Worm (Caenorhabditis elegans) whole organism, L4 larva: ENCODE measurements around the gene Y49F6B.20.

Experiments
- D1046.2 ChIP-seq: fragments of 200-800 bp; sonication (Bioruptor generic); IDR thresholded peaks from 2 replicates; pipeline ENCODE4 v1.3.6; 2022; ENCODE audit warnings: missing genetic modification characterization, missing compliant biosample characterization
- T20F7.1 ChIP-seq: fragments of 200-800 bp; sonication (Bioruptor generic); optimal IDR thresholded peaks from 2 replicates; lab custom pipeline; 2018; ENCODE audit warnings: mild to moderate bottlenecking, missing genetic modification characterization, missing compliant biosample characterization
- Y48G9A.11 ChIP-seq: fragments of 200-800 bp; sonication (Bioruptor generic); IDR thresholded peaks from 2 replicates; pipeline ENCODE4 v1.3.6; 2022; ENCODE audit warnings: missing genetic modification reagents, missing genetic modification characterization, missing compliant biosample characterization
- Y5F2A.4 ChIP-seq: fragments of 200-800 bp; sonication (Bioruptor generic); optimal IDR thresholded peaks from 2 replicates; lab custom pipeline; 2018; ENCODE audit warnings: mild to moderate bottlenecking, missing genetic modification characterization, missing compliant biosample characterization
- ZK337.2 ChIP-seq: fragments of 200-800 bp; sonication (Bioruptor generic); IDR thresholded peaks from 2 replicates; pipeline ENCODE4 v1.3.6; 2022; ENCODE audit warnings: missing genetic modification reagents, missing genetic modification characterization, missing compliant biosample characterization
- aha-1 ChIP-seq: fragments of 150-350 bp; peaks from one replicate; lab custom pipeline; 2014; ENCODE audit warnings: missing biosample characterization, missing genetic modification characterization
- ama-1 ChIP-seq: fragments of 150-350 bp; optimal IDR thresholded peaks from 2 replicates; lab custom pipeline; 2014; ENCODE audit warnings: inconsistent platforms, mixed read lengths
- ceh-32 ChIP-seq: sonication (generic microtip); optimal IDR thresholded peaks from 2 replicates; lab custom pipeline; 2016; ENCODE audit warnings: mild to moderate bottlenecking, missing genetic modification characterization, missing compliant biosample characterization; ENCODE audit not compliant: poor library complexity
- ceh-44 ChIP-seq: fragments of 200-800 bp; sonication (Bioruptor generic); IDR thresholded peaks from 2 replicates; pipeline ENCODE4 v1.3.6; 2022; ENCODE audit warnings: missing genetic modification reagents, missing genetic modification characterization, missing compliant biosample characterization
- ceh-62 ChIP-seq: sonication (generic microtip); optimal IDR thresholded peaks from 2 replicates; lab custom pipeline; 2017; ENCODE audit warnings: missing biosample characterization, missing genetic modification characterization
- cey-2 ChIP-seq: sonication (generic microtip); optimal IDR thresholded peaks from 3 replicates; lab custom pipeline; 2017; ENCODE audit warnings: missing genetic modification characterization, mild to moderate bottlenecking, missing compliant biosample characterization, antibody characterized with exemption, borderline replicate concordance; ENCODE audit not compliant: insufficient read depth
- daf-16 ChIP-seq, 3 experiments: sonication (generic microtip); optimal IDR thresholded peaks; 2 replicates each; lab custom pipeline; 2016 to 2017; ENCODE audit warnings: missing genetic modification characterization in 3 of 3, missing genetic modification reagents in 3 of 3, mild to moderate bottlenecking in 2 of 3, missing compliant biosample characterization in 2 of 3, missing biosample characterization in 1 of 3, moderate library complexity in 1 of 3
- daf-19 ChIP-seq: fragments of 200-800 bp; sonication (Bioruptor generic); conservative IDR thresholded peaks from 2 replicates; pipeline ENCODE4 v1.3.6; 2022; ENCODE audit warnings: missing genetic modification characterization, missing compliant biosample characterization
- daf-8 ChIP-seq: fragments of 200-800 bp; sonication (Bioruptor generic); IDR thresholded peaks from 2 replicates; pipeline ENCODE4 v1.3.6; 2022; ENCODE audit warnings: missing genetic modification characterization, missing compliant biosample characterization
- dmd-6 ChIP-seq: fragments of 200-800 bp; sonication (Bioruptor generic); IDR thresholded peaks from 2 replicates; pipeline ENCODE4 v1.3.6; 2022; ENCODE audit warnings: missing genetic modification reagents, missing genetic modification characterization, missing compliant biosample characterization
- dpl-1 ChIP-seq: fragments of 150-350 bp; optimal IDR thresholded peaks from 2 replicates; lab custom pipeline; 2014; ENCODE audit warnings: missing biosample characterization, missing genetic modification reagents, missing genetic modification characterization
- duxl-1 ChIP-seq: sonication (generic microtip); optimal IDR thresholded peaks from 2 replicates; lab custom pipeline; 2016; ENCODE audit warnings: mild to moderate bottlenecking, missing genetic modification characterization, moderate library complexity, missing compliant biosample characterization; ENCODE audit not compliant: poor library complexity
- fkh-10 ChIP-seq: fragments of 150-350 bp; optimal IDR thresholded peaks from 2 replicates; lab custom pipeline; 2014; ENCODE audit warnings: missing biosample characterization, missing genetic modification reagents, missing genetic modification characterization
- hlh-11 ChIP-seq: fragments of 200-800 bp; sonication (Bioruptor generic); optimal IDR thresholded peaks from 2 replicates; lab custom pipeline; 2018; ENCODE audit warnings: mild to moderate bottlenecking, missing genetic modification characterization, missing compliant biosample characterization
- lim-7 ChIP-seq: fragments of 200-800 bp; sonication (Bioruptor generic); IDR thresholded peaks from 2 replicates; pipeline ENCODE4 v1.3.6; 2022; ENCODE audit warnings: missing genetic modification characterization, missing compliant biosample characterization
- lin-1 ChIP-seq: fragments of 200-800 bp; sonication (Bioruptor generic); IDR thresholded peaks from 2 replicates; pipeline ENCODE4 v1.3.6; 2022; ENCODE audit warnings: missing genetic modification reagents, missing genetic modification characterization, missing compliant biosample characterization
- lin-15B ChIP-seq: fragments of 150-350 bp; sonication (generic microtip); optimal IDR thresholded peaks from 3 replicates; lab custom pipeline; 2014; ENCODE audit warnings: missing biosample characterization, missing genetic modification characterization
- lin-38 ChIP-seq: fragments of 200-800 bp; sonication (Bioruptor generic); IDR thresholded peaks from 2 replicates; pipeline ENCODE4 v1.3.6; 2022; ENCODE audit warnings: missing genetic modification reagents, missing genetic modification characterization, missing compliant biosample characterization
- lin-39 ChIP-seq: fragments of 150-350 bp; optimal IDR thresholded peaks from 2 replicates; lab custom pipeline; 2014; ENCODE audit warnings: missing biosample characterization, missing genetic modification reagents, missing genetic modification characterization
- lsy-2 ChIP-seq, 2 experiments: fragments of 150-350 bp in 1 of 2; sonication (generic microtip) in 1 of 2; optimal IDR thresholded peaks; 2 replicates each; lab custom pipeline; 2014 to 2017; ENCODE audit warnings: missing biosample characterization in 2 of 2, missing genetic modification characterization in 2 of 2
- madf-5 ChIP-seq, 2 experiments: fragments of 200-800 bp; sonication (Bioruptor generic); IDR thresholded peaks; 2 replicates each; pipeline ENCODE4 v1.3.6; 2022; ENCODE audit warnings: missing compliant biosample characterization in 2 of 2, missing genetic modification characterization in 2 of 2
- mep-1 ChIP-seq: fragments of 150-350 bp; sonication (generic microtip); optimal IDR thresholded peaks from 3 replicates; lab custom pipeline; 2014; ENCODE audit warnings: missing biosample characterization, missing genetic modification characterization
- mxl-3 ChIP-seq: fragments of 200-800 bp; sonication (Bioruptor generic); optimal IDR thresholded peaks from 2 replicates; lab custom pipeline; 2018; ENCODE audit warnings: mild to moderate bottlenecking, missing genetic modification characterization, missing compliant biosample characterization
- nhr-11 ChIP-seq: fragments of 150-350 bp; optimal IDR thresholded peaks from 2 replicates; lab custom pipeline; 2014; ENCODE audit warnings: missing biosample characterization, missing genetic modification characterization
- nhr-25 ChIP-seq: sonication (generic microtip); optimal IDR thresholded peaks from 2 replicates; lab custom pipeline; 2017; ENCODE audit warnings: missing genetic modification characterization, mild to moderate bottlenecking, missing compliant biosample characterization, antibody characterized with exemption, moderate library complexity, borderline replicate concordance; ENCODE audit not compliant: insufficient read depth
- nhr-48 ChIP-seq: sonication (generic microtip); optimal IDR thresholded peaks from 2 replicates; lab custom pipeline; 2016; ENCODE audit warnings: mild to moderate bottlenecking, missing genetic modification characterization, missing compliant biosample characterization
- php-3 ChIP-seq: fragments of 200-800 bp; sonication (Bioruptor generic); IDR thresholded peaks from 2 replicates; pipeline ENCODE4 v1.3.6; 2022; ENCODE audit warnings: missing genetic modification reagents, missing genetic modification characterization, missing compliant biosample characterization
- rbr-2 ChIP-seq: sonication (generic microtip); optimal IDR thresholded peaks from 2 replicates; lab custom pipeline; 2016; ENCODE audit warnings: missing genotype, missing genetic modification characterization, missing compliant biosample characterization
- set-16 ChIP-seq: fragments of 200-800 bp; sonication (Bioruptor generic); IDR thresholded peaks from 2 replicates; pipeline ENCODE4 v1.3.6; 2022; ENCODE audit warnings: missing genetic modification reagents, missing genetic modification characterization, missing compliant biosample characterization
- snpc-4 ChIP-seq: fragments of 150-350 bp; optimal IDR thresholded peaks from 2 replicates; lab custom pipeline; 2014; ENCODE audit warnings: missing biosample characterization, missing genetic modification characterization
- spr-3 ChIP-seq: fragments of 200-800 bp; sonication (Bioruptor generic); optimal IDR thresholded peaks from 2 replicates; lab custom pipeline; 2018; ENCODE audit warnings: mild to moderate bottlenecking, missing genetic modification characterization, missing compliant biosample characterization
- tra-1 ChIP-seq: fragments of 200-800 bp; sonication (Bioruptor generic); IDR thresholded peaks from 2 replicates; pipeline ENCODE4 v1.3.6; 2022; ENCODE audit warnings: missing genetic modification reagents, missing genetic modification characterization, missing compliant biosample characterization
- unc-62 ChIP-seq, 3 experiments: fragments of 150-350 bp in 1 of 3; sonication (generic microtip); optimal IDR thresholded peaks in 2 of 3; peaks in 1 of 3; 1 replicate in 1 of 3; 2 replicates in 2 of 3; lab custom pipeline; 2014 to 2017; ENCODE audit warnings: missing biosample characterization in 3 of 3, missing genetic modification characterization in 3 of 3, missing genetic modification reagents in 3 of 3, missing genotype in 1 of 3
- zfp-2 ChIP-seq: sonication (generic microtip); optimal IDR thresholded peaks from 2 replicates; lab custom pipeline; 2016; ENCODE audit warnings: mild to moderate bottlenecking, missing genetic modification characterization, missing compliant biosample characterization
- zip-2 ChIP-seq: fragments of 150-350 bp; optimal IDR thresholded peaks from 2 replicates; lab custom pipeline; 2014; ENCODE audit warnings: missing biosample characterization, missing genetic modification characterization

Y49F6B.20 gene

ce11 chrII:3428158-3428704 is 42.2 kb downstream of the Y49F6B.20 start (continued):
- no peak for TF ChIP-seq zip-2 (tag; lab: Kevin White, UChicago)
- no peak for TF ChIP-seq ceh-32
- no peak for TF ChIP-seq nhr-11 (tag; lab: Kevin White, UChicago)
- no peak for TF ChIP-seq daf-19
- no peak for TF ChIP-seq zfp-2 (tag; lab: Kevin White, UChicago)
- TF ChIP-seq fkh-10 (GFP tag; lab: Kevin White, UChicago), result no peak
- no peak for TF ChIP-seq Y5F2A.4 (GFP tag; lab: Kevin White, UChicago)
- no peak for TF ChIP-seq T20F7.1
- TF ChIP-seq lin-39, result no peak
- peak; percentile 93 for TF ChIP-seq aha-1
- TF ChIP-seq snpc-4, result no peak
- TF ChIP-seq ceh-44, result no peak
- TF ChIP-seq rbr-2 (tag; lab: Kevin White, UChicago), result peak; percentile 41
- no peak for TF ChIP-seq cey-2
- no peak for TF ChIP-seq ZK337.2 (GFP tag; lab: Robert Waterston, UW)
- TF ChIP-seq lin-38 (GFP tag; lab: Robert Waterston, UW), result no peak
- no peak for TF ChIP-seq nhr-48 (tag; lab: Kevin White, UChicago)
- TF ChIP-seq php-3 (GFP tag; lab: Robert Waterston, UW), result no peak
- TF ChIP-seq spr-3 (GFP tag; lab: Kevin White, UChicago), result no peak
- TF ChIP-seq lim-7 (GFP tag; lab: Robert Waterston, UW), result no peak
- TF ChIP-seq mep-1, result peak; percentile 46
- no peak for TF ChIP-seq madf-5 (GFP tag; IDR thresholded peaks at IDR 0.05; lab: Robert Waterston, UW)
- TF ChIP-seq hlh-11, result peak; percentile 1
- no peak for TF ChIP-seq nhr-25 (tag; lab: Kevin White, UChicago)
- TF ChIP-seq dpl-1 (GFP tag; lab: Kevin White, UChicago), result no peak
- TF ChIP-seq dmd-6 (GFP tag; lab: Robert Waterston, UW), result no peak
- TF ChIP-seq daf-16 (GFP tag; optimal IDR thresholded peaks at IDR 0.05; lab: Kevin White, UChicago), result no peak
- no peak for TF ChIP-seq daf-16 (tag; optimal IDR thresholded peaks at IDR 0.05; lab: Kevin White, UChicago)
- peak in 1 of 2 experiments; percentile 29 for TF ChIP-seq lsy-2 (tag; optimal IDR thresholded peaks at IDR 0.05; lab: Kevin White, UChicago)
- no peak for TF ChIP-seq ama-1
- no peak for TF ChIP-seq duxl-1 (tag; lab: Kevin White, UChicago)
- TF ChIP-seq lin-1, result no peak
- TF ChIP-seq set-16 (GFP tag; lab: Robert Waterston, UW), result peak; percentile 82
- TF ChIP-seq D1046.2 (GFP tag; lab: Robert Waterston, UW), result no peak
- no peak for TF ChIP-seq Y48G9A.11 (GFP tag; lab: Robert Waterston, UW)
- TF ChIP-seq lin-15B (tag; lab: Kevin White, UChicago), result no peak
- no peak for TF ChIP-seq daf-8 (GFP tag; lab: Robert Waterston, UW)
- no peak for TF ChIP-seq mxl-3 (GFP tag; lab: Kevin White, UChicago)
- no peak for TF ChIP-seq tra-1 (GFP tag; lab: Robert Waterston, UW)

- no peak for TF ChIP-seq unc-62 (GFP tag; optimal IDR thresholded peaks at IDR 0.05 in 1 of 2; lab: Kevin White, UChicago)
- TF ChIP-seq unc-62 (tag; optimal IDR thresholded peaks at IDR 0.05; lab: Kevin White, UChicago), result no peak
- TF ChIP-seq ceh-62, result no peak
- TF ChIP-seq, all 104 proteins: peak for 0
These were observed 45.0 kb downstream of the Y49F6B.20 start, which contains the start of gene nep-11 for ce11 chrII:3425433-3425832. TSS of gene nep-11 (minus strand) at chrII:3425533.
